Fruit fly (Drosophila melanogaster) whole organism, embryonic: Measurements from ENCODE around the gene CCHa1.
A peak's percentile ranks its signal among the peaks of the same experiment; 100 is the strongest.

Experiments
- B-H1 ChIP-seq: fragments of 200-800 bp; sonication (Bioruptor generic); IDR thresholded peaks from 3 replicates; pipeline ENCODE4 v1.3.6; 2022; ENCODE audit warnings: missing biosample characterization, missing genetic modification characterization
- CG10209 ChIP-seq: fragments of 200-800 bp; sonication (Bioruptor generic); optimal IDR thresholded peaks from 3 replicates; lab custom pipeline; 2017; ENCODE audit warnings: missing biosample characterization, mild to moderate bottlenecking, missing genetic modification characterization, missing genetic modification reagents
- CG1024 ChIP-seq: fragments of 200-800 bp; sonication (Bioruptor generic); IDR thresholded peaks from 2 replicates; pipeline ENCODE4 v1.3.6; 2022; ENCODE audit warnings: missing biosample characterization, missing genetic modification characterization
- CG10274 ChIP-seq: fragments of 200-800 bp; sonication (Bioruptor generic); optimal IDR thresholded peaks from 3 replicates; lab custom pipeline; 2017; ENCODE audit warnings: missing biosample characterization, mild to moderate bottlenecking, missing genetic modification characterization
- CG12071 ChIP-seq: fragments of 200-800 bp; sonication (Bioruptor generic); optimal IDR thresholded peaks from 3 replicates; lab custom pipeline; 2018; ENCODE audit warnings: missing biosample characterization, mild to moderate bottlenecking, missing genetic modification characterization
- CG12236 ChIP-seq: fragments of 200-800 bp; sonication (Bioruptor generic); optimal IDR thresholded peaks from 2 replicates; lab custom pipeline; 2016; ENCODE audit warnings: missing biosample characterization, missing genetic modification characterization
- CG1233 ChIP-seq: fragments of 200-800 bp; sonication (Bioruptor generic); optimal IDR thresholded peaks from 4 replicates; lab custom pipeline; 2018; ENCODE audit warnings: missing biosample characterization, mild to moderate bottlenecking, missing genetic modification characterization
- CG12744 ChIP-seq: fragments of 200-800 bp; sonication (Bioruptor generic); optimal IDR thresholded peaks from 2 replicates; lab custom pipeline; 2016; ENCODE audit warnings: missing biosample characterization, missing genetic modification characterization
- CG13775 ChIP-seq: fragments of 200-800 bp; sonication (Bioruptor generic); optimal IDR thresholded peaks from 3 replicates; lab custom pipeline; 2017; ENCODE audit warnings: missing biosample characterization, mild to moderate bottlenecking, missing genetic modification characterization
- CG18599 ChIP-seq: fragments of 200-800 bp; sonication (Bioruptor generic); optimal IDR thresholded peaks from 3 replicates; lab custom pipeline; 2017; ENCODE audit warnings: missing biosample characterization, missing genetic modification characterization, mild to moderate bottlenecking, moderate library complexity, missing genetic modification reagents
- CG2116 ChIP-seq: fragments of 200-800 bp; sonication (Bioruptor generic); optimal IDR thresholded peaks from 3 replicates; lab custom pipeline; 2018; ENCODE audit warnings: missing biosample characterization, mild to moderate bottlenecking, missing genetic modification characterization
- CG2202 ChIP-seq: fragments of 200-800 bp; sonication (Bioruptor generic); optimal IDR thresholded peaks from 2 replicates; lab custom pipeline; 2018; ENCODE audit warnings: missing biosample characterization, mild to moderate bottlenecking, missing genetic modification characterization
- CG31365 ChIP-seq: fragments of 200-800 bp; sonication (Bioruptor generic); optimal IDR thresholded peaks from 2 replicates; lab custom pipeline; 2018; ENCODE audit warnings: missing biosample characterization, mild to moderate bottlenecking, missing genetic modification characterization
- CG3726 ChIP-seq: fragments of 200-800 bp; sonication (Bioruptor generic); IDR thresholded peaks from 3 replicates; pipeline ENCODE4, ENCODE4 v1.3.6; 2022; ENCODE audit warnings: missing biosample characterization, missing genetic modification characterization
- CG3847 ChIP-seq: fragments of 200-800 bp; sonication (Bioruptor generic); IDR thresholded peaks from 2 replicates; pipeline ENCODE4 v1.3.6; 2022; ENCODE audit warnings: missing biosample characterization, missing genetic modification characterization
- CG4328 ChIP-seq: fragments of 200-800 bp; sonication (Bioruptor generic); optimal IDR thresholded peaks from 3 replicates; lab custom pipeline; 2017; ENCODE audit warnings: missing biosample characterization, missing genetic modification reagents, missing genetic modification characterization
- CG4617 ChIP-seq: fragments of 200-800 bp; sonication (Bioruptor generic); optimal IDR thresholded peaks from 3 replicates; lab custom pipeline; 2016; ENCODE audit warnings: missing biosample characterization, missing genetic modification characterization, borderline replicate concordance
- CG8765 ChIP-seq: fragments of 200-800 bp; sonication (Bioruptor generic); IDR thresholded peaks from 2 replicates; pipeline ENCODE4 v1.3.6; 2022; ENCODE audit warnings: missing biosample characterization, missing genetic modification characterization
- CG9215 ChIP-seq: fragments of 200-800 bp; sonication (Bioruptor generic); IDR thresholded peaks from 2 replicates; pipeline ENCODE4 v1.3.6; 2022; ENCODE audit warnings: missing biosample characterization, missing genetic modification characterization
- Deaf1 ChIP-seq: fragments of 200-800 bp; optimal IDR thresholded peaks from 3 replicates; lab custom pipeline; 2019; ENCODE audit warnings: missing biosample characterization, mild to moderate bottlenecking, missing genetic modification characterization, moderate library complexity
- Dfd ChIP-seq, 2 experiments: fragments of >200 bp; optimal IDR thresholded peaks; 2 replicates each; lab custom pipeline; 2017; ENCODE audit warnings: missing biosample characterization in 2 of 2, missing genetic modification characterization in 2 of 2
- HHEX ChIP-seq: fragments of 200-800 bp; sonication (Bioruptor generic); optimal IDR thresholded peaks from 3 replicates; lab custom pipeline; 2017; ENCODE audit warnings: missing biosample characterization, mild to moderate bottlenecking, missing genetic modification characterization, missing genetic modification reagents
- HLH3B ChIP-seq: fragments of 200-800 bp; sonication (Bioruptor generic); IDR thresholded peaks from 2 replicates; pipeline ENCODE4 v1.3.6; 2022; ENCODE audit warnings: missing biosample characterization, missing genetic modification characterization
- HmgZ ChIP-seq: fragments of 200-800 bp; sonication (Bioruptor generic); optimal IDR thresholded peaks from 2 replicates; lab custom pipeline; 2018; ENCODE audit warnings: missing biosample characterization, mild to moderate bottlenecking, missing genetic modification characterization
- MBD-R2 ChIP-seq: fragments of 200-800 bp; sonication (Bioruptor generic); IDR thresholded peaks from 2 replicates; pipeline ENCODE4 v1.3.6; 2022; ENCODE audit warnings: missing biosample characterization, missing genetic modification characterization
- Nf-YC ChIP-seq: fragments of 200-800 bp; optimal IDR thresholded peaks from 3 replicates; lab custom pipeline; 2019; ENCODE audit warnings: missing biosample characterization, mild to moderate bottlenecking, missing genetic modification characterization, moderate library complexity
- Poxn ChIP-seq: fragments of 200-800 bp; sonication (Bioruptor generic); IDR thresholded peaks from 2 replicates; pipeline ENCODE4 v1.3.6; 2022; ENCODE audit warnings: missing biosample characterization, missing genetic modification characterization
- Six4 ChIP-seq: fragments of 200-800 bp; sonication (Bioruptor generic); optimal IDR thresholded peaks from 2 replicates; lab custom pipeline; 2016; ENCODE audit warnings: missing biosample characterization, missing genetic modification characterization
- ase ChIP-seq: fragments of 200-800 bp; sonication (Bioruptor generic); IDR thresholded peaks from 3 replicates; pipeline ENCODE4 v1.3.6; 2022; ENCODE audit warnings: missing biosample characterization, missing genetic modification characterization
- az2 ChIP-seq: fragments of 200-800 bp; sonication (Bioruptor generic); optimal IDR thresholded peaks from 3 replicates; lab custom pipeline; 2016; ENCODE audit warnings: missing biosample characterization, missing genetic modification characterization
- bcd ChIP-seq: fragments of 200-800 bp; sonication (Bioruptor generic); optimal IDR thresholded peaks from 2 replicates; lab custom pipeline; 2017; ENCODE audit warnings: missing biosample characterization, mild to moderate bottlenecking, missing genetic modification characterization
- caup ChIP-seq: fragments of 200-800 bp; sonication (Bioruptor generic); optimal IDR thresholded peaks from 3 replicates; lab custom pipeline; 2017; ENCODE audit warnings: missing biosample characterization, mild to moderate bottlenecking, missing genetic modification characterization, moderate library complexity; ENCODE audit not compliant: severe bottlenecking
- ci ChIP-seq: fragments of 200-800 bp; sonication (Bioruptor generic); IDR thresholded peaks from 3 replicates; pipeline ENCODE4 v1.3.6; 2022; ENCODE audit warnings: missing biosample characterization, missing genetic modification characterization
- gce ChIP-seq: fragments of 200-800 bp; sonication (Bioruptor generic); IDR thresholded peaks from 3 replicates; pipeline ENCODE4 v1.3.6; 2022; ENCODE audit warnings: missing biosample characterization, missing genetic modification characterization
- gcm ChIP-seq: fragments of 200-800 bp; sonication (Bioruptor generic); optimal IDR thresholded peaks from 2 replicates; lab custom pipeline; 2019; ENCODE audit warnings: missing biosample characterization, mild to moderate bottlenecking, missing genetic modification characterization, moderate library complexity
- lola ChIP-seq, 3 experiments: fragments of >200 bp in 2 of 3; fragments of 200-800 bp in 1 of 3; sonication (Bioruptor generic) in 1 of 3; optimal IDR thresholded peaks; 2 replicates each; lab custom pipeline; 2017 to 2019; ENCODE audit warnings: missing biosample characterization in 3 of 3, missing genetic modification characterization in 3 of 3, mild to moderate bottlenecking in 1 of 3, moderate library complexity in 1 of 3
- lov ChIP-seq, 2 experiments: fragments of 200-800 bp in 1 of 2; fragments of >200 bp in 1 of 2; sonication (Bioruptor generic) in 1 of 2; IDR thresholded peaks in 1 of 2; optimal IDR thresholded peaks in 1 of 2; 2 replicates in 1 of 2; 3 replicates in 1 of 2; pipeline versions ENCODE4 v1.3.6 to Lab custom; 2017 to 2022; ENCODE audit warnings: missing biosample characterization in 1 of 2, missing genetic modification characterization in 1 of 2
- maf-S ChIP-seq: fragments of 200-800 bp; sonication (Bioruptor generic); optimal IDR thresholded peaks from 2 replicates; lab custom pipeline; 2016; ENCODE audit warnings: missing biosample characterization, missing genetic modification characterization
- nom ChIP-seq: fragments of 200-800 bp; sonication (Bioruptor generic); optimal IDR thresholded peaks from 2 replicates; lab custom pipeline; 2017; ENCODE audit warnings: missing biosample characterization, missing genetic modification characterization, mild to moderate bottlenecking, moderate library complexity, missing genetic modification reagents
- ranshi ChIP-seq: fragments of 200-800 bp; sonication (Bioruptor generic); IDR thresholded peaks from 2 replicates; pipeline ENCODE4 v1.3.6; 2022; ENCODE audit warnings: missing biosample characterization, missing genetic modification characterization
- run ChIP-seq: fragments of 200-800 bp; sonication (Bioruptor generic); optimal IDR thresholded peaks from 3 replicates; lab custom pipeline; 2018; ENCODE audit warnings: missing biosample characterization, mild to moderate bottlenecking, missing genetic modification characterization
- sens ChIP-seq: fragments of 200-800 bp; sonication (Bioruptor generic); peaks from one replicate; lab custom pipeline; 2016; ENCODE audit warnings: missing biosample characterization, missing genetic modification characterization
- sna ChIP-seq: fragments of 200-800 bp; sonication (Bioruptor generic); IDR thresholded peaks from 2 replicates; pipeline ENCODE4 v1.3.6; 2022; ENCODE audit warnings: missing biosample characterization, missing genetic modification characterization; ENCODE audit not compliant: partially characterized antibody
- ttk ChIP-seq: fragments of 200-800 bp; sonication (Bioruptor generic); IDR thresholded peaks from 2 replicates; pipeline ENCODE4 v2.1.2; 2022; ENCODE audit warnings: missing biosample characterization, missing genetic modification characterization
- tx ChIP-seq: fragments of 200-800 bp; sonication (Bioruptor generic); optimal IDR thresholded peaks from 2 replicates; lab custom pipeline; 2016; ENCODE audit warnings: missing biosample characterization, missing genetic modification characterization
- vvl ChIP-seq: fragments of 200-800 bp; sonication (Bioruptor generic); IDR thresholded peaks from 2 replicates; pipeline ENCODE4 v1.3.6; 2022; ENCODE audit warnings: missing biosample characterization, missing genetic modification characterization
- zen2 ChIP-seq: fragments of 200-800 bp; sonication (Bioruptor generic); IDR thresholded peaks from 3 replicates; pipeline ENCODE4 v1.3.6; 2022; ENCODE audit warnings: missing biosample characterization, missing genetic modification characterization; ENCODE audit not compliant: partially characterized antibody
- zfh1 ChIP-seq: fragments of 200-800 bp; sonication (Bioruptor generic); IDR thresholded peaks from 3 replicates; pipeline ENCODE4 v1.3.6; 2022; ENCODE audit warnings: missing biosample characterization, missing genetic modification characterization

CCHa1 gene

DNA sequence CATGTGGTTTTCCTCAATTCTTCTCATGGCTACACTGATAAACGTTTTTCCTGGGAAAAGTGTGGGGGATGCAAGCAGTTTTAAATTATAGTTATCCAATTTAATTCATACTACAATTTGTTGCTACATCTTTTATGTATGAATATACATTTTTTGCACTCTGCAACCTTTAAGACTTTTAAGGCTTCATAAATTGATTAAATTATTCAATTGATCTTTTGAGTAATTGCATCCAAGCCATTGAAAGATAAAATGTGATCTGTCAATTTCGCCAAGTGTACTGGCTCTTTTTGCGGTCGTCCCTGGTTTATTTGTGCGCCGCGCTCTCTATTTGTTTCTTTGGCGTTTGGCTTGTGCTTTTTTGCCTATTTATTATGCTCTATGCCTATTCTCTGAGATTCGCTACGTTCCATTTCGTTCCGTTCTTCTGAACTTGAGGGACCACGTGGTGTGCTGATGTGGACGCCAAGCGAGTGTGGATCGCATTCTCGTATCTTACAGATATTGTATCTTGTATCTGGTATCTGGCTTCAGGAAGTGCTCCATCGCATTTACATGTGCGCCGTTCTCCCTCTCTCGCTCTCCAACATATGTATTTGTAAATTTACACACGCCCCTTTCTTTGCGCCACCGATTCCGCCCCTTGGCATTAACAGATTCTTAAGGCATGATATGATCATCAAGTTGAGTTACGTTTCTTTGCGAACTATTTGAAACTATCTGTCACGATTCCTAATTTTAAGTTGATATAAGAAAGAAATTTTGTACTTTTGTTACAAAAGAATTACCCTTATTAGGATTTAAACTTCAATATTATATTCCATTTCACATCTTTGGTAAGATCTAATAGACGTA lies 44.2 kb downstream of the CCHa1 start (continued):
- no peak for TF ChIP-seq zen2 (GFP tag; lab: Robert Waterston, UW)
- peak; percentile 73 for TF ChIP-seq CG12744 (GFP tag; lab: Kevin White, UChicago)
- TF ChIP-seq lov (optimal IDR thresholded peaks at IDR 0.05; lab: Kevin White, UChicago) = no peak
- no peak for TF ChIP-seq lov (GFP tag; IDR thresholded peaks at IDR 0.05; lab: Robert Waterston, UW)
- TF ChIP-seq vvl (GFP tag; lab: Robert Waterston, UW) = peak; percentile 78; the same call in 1 of the 2 replicates
- peak; percentile 75; the same call in 2 of the 3 replicates for TF ChIP-seq CG3726 (GFP tag; lab: Robert Waterston, UW)
- TF ChIP-seq zfh1 (GFP tag; lab: Robert Waterston, UW) = peak; percentile 71
- peak; percentile 52; the same call in 1 of the 2 replicates for TF ChIP-seq CG8765 (GFP tag; lab: Robert Waterston, UW)
- TF ChIP-seq ci = peak; percentile 59; the same call in 1 of the 3 replicates
- TF ChIP-seq HHEX (GFP tag; lab: Kevin White, UChicago) = peak; percentile 85
- TF ChIP-seq CG3847 (GFP tag; lab: Robert Waterston, UW) = peak; percentile 95
- peak; percentile 75 for TF ChIP-seq CG1233 (GFP tag; lab: Kevin White, UChicago)
- no peak for TF ChIP-seq run (tag; lab: Kevin White, UChicago)
- peak; percentile 88 for TF ChIP-seq CG10209 (GFP tag; lab: Kevin White, UChicago)
- peak; percentile 86 for TF ChIP-seq HmgZ (tag; lab: Kevin White, UChicago)
- no peak for TF ChIP-seq CG1024 (GFP tag; lab: Robert Waterston, UW)
- TF ChIP-seq Dfd (GFP tag; optimal IDR thresholded peaks at IDR 0.05; lab: Kevin White, UChicago) = no peak
- TF ChIP-seq B-H1 (GFP tag; lab: Robert Waterston, UW) = peak; percentile 78
- peak; percentile 20 for TF ChIP-seq CG31365 (tag; lab: Kevin White, UChicago)
- peak; percentile 11 for TF ChIP-seq CG12236 (GFP tag; lab: Kevin White, UChicago)
- peak; percentile 58 for TF ChIP-seq CG4328 (GFP tag; lab: Kevin White, UChicago)
- no peak for TF ChIP-seq nom (GFP tag; lab: Kevin White, UChicago)
- TF ChIP-seq tx = peak; percentile 85
- TF ChIP-seq bcd (GFP tag; lab: Kevin White, UChicago) = peak; percentile 89
- peak; percentile 33 for TF ChIP-seq ttk (GFP tag; lab: Robert Waterston, UW)
- peak; percentile 75 for TF ChIP-seq Nf-YC (tag; lab: Kevin White, UChicago)
- TF ChIP-seq CG12071 = peak; percentile 82
- TF ChIP-seq ase (GFP tag; lab: Robert Waterston, UW) = peak; percentile 70; the same call in 2 of the 3 replicates
- peak; percentile 86 for TF ChIP-seq CG13775 (GFP tag; lab: Kevin White, UChicago)
- TF ChIP-seq CG2202 (tag; lab: Kevin White, UChicago) = no peak
- peak; percentile 64; the same call in 1 of the 2 replicates for TF ChIP-seq MBD-R2
- peak; percentile 93 for TF ChIP-seq CG9215 (GFP tag; lab: Robert Waterston, UW)
- TF ChIP-seq sens (GFP tag; lab: Kevin White, UChicago) = peak; percentile 94
- peak; percentile 25 for TF ChIP-seq gcm (GFP tag; lab: Kevin White, UChicago)
- peak; percentile 86 for TF ChIP-seq maf-S (GFP tag; lab: Kevin White, UChicago)
- peak; percentile 77 for TF ChIP-seq CG10274
- no peak for TF ChIP-seq sna
- TF ChIP-seq Deaf1 (tag; lab: Kevin White, UChicago) = peak; percentile 46
- TF ChIP-seq CG18599 (GFP tag; lab: Kevin White, UChicago) = peak; percentile 90
- TF ChIP-seq Six4 = peak; percentile 45
- peak; percentile 72 for TF ChIP-seq az2
- peak; percentile 79 for TF ChIP-seq Poxn (GFP tag; lab: Robert Waterston, UW)
- peak; percentile 63; the same call in 1 of the 2 replicates for TF ChIP-seq HLH3B (GFP tag; lab: Robert Waterston, UW)
- TF ChIP-seq lola (GFP tag; optimal IDR thresholded peaks at IDR 0.05; lab: Kevin White, UChicago) = no peak
- peak; percentile 86 for TF ChIP-seq caup (GFP tag; lab: Kevin White, UChicago)
- peak; percentile 79 for TF ChIP-seq ranshi (GFP tag; lab: Robert Waterston, UW)
- peak; percentile 24 for TF ChIP-seq CG4617 (GFP tag; lab: Kevin White, UChicago)
- TF ChIP-seq CG2116 (GFP tag; lab: Kevin White, UChicago) = peak; percentile 48
- TF ChIP-seq gce (GFP tag; lab: Robert Waterston, UW) = no peak; the same call in 2 of the 3 replicates
